Fruit fly (Drosophila melanogaster): ENCODE results near the gene IA-2.

IA-2 gene

dm6 chr2L:1007142-1007839 is 40.6 kb downstream of the IA-2 start:
- TF ChIP-seq Rel (GFP tag; optimal IDR thresholded peaks at IDR 0.05) (no peak), Rel (tag; optimal IDR thresholded peaks at IDR 0.05) (no peak), ey (GFP tag; optimal IDR thresholded peaks at IDR 0.05) (no peak), brk (GFP tag; optimal IDR thresholded peaks at IDR 0.05) (no peak), rgr (GFP tag; optimal IDR thresholded peaks at IDR 0.05) (no peak), Abd-B (GFP tag; optimal IDR thresholded peaks at IDR 0.05) (no peak), sage (GFP tag; optimal IDR thresholded peaks at IDR 0.05) (no peak), dl (GFP tag; optimal IDR thresholded peaks at IDR 0.05; ENCODE audit: insufficient read depth in 1 of 2, partially characterized antibody in 2 of 2) (no peak), sv (GFP tag; optimal IDR thresholded peaks at IDR 0.05) (no peak), pan (optimal IDR thresholded peaks at IDR 0.05) (no peak), Sp1 (GFP tag; optimal IDR thresholded peaks at IDR 0.05) (no peak), Dif (GFP tag; optimal IDR thresholded peaks at IDR 0.05; ENCODE audit: partially characterized antibody) (no peak), Hr78 (GFP tag; optimal IDR thresholded peaks at IDR 0.05) (no peak), Vsx2 (GFP tag; optimal IDR thresholded peaks at IDR 0.05; ENCODE audit: partially characterized antibody) (no peak), foxo (GFP tag; optimal IDR thresholded peaks at IDR 0.05) (no peak), HLH106 (tag; optimal IDR thresholded peaks at IDR 0.05) (no peak), woc (GFP tag; optimal IDR thresholded peaks at IDR 0.05) (no peak), GATAd (GFP tag; optimal IDR thresholded peaks at IDR 0.05) (no peak)

- TF ChIP-seq GATAd (GFP tag; optimal IDR thresholded peaks at IDR 0.05) (no peak), Myc (optimal IDR thresholded peaks at IDR 0.05) (peak; percentile 87), ey (GFP tag; optimal IDR thresholded peaks at IDR 0.05) (no peak)
Observed at dm6 chr2L:1006516-1006915, 41.3 kb downstream of the IA-2 start.

- TF ChIP-seq Hr78 (GFP tag; optimal IDR thresholded peaks at IDR 0.05) (no peak), N (GFP tag; optimal IDR thresholded peaks at IDR 0.05) (no peak)
Observed at dm6 chr2L:974105-974504, 73.7 kb downstream of the IA-2 start.

dm6 chr2L:963863-964262 is 84.0 kb downstream of the IA-2 start:
- TF ChIP-seq lola (GFP tag; optimal IDR thresholded peaks at IDR 0.05): no peak
- TF ChIP-seq HLH106 (tag; optimal IDR thresholded peaks at IDR 0.05): no peak
- TF ChIP-seq Mio (GFP tag; optimal IDR thresholded peaks at IDR 0.05): no peak
- TF ChIP-seq N (GFP tag; optimal IDR thresholded peaks at IDR 0.05): no peak
- no peak for TF ChIP-seq sv (GFP tag; optimal IDR thresholded peaks at IDR 0.05)
- TF ChIP-seq CrebA (GFP tag; optimal IDR thresholded peaks at IDR 0.05; ENCODE audit: borderline replicate concordance): no peak
- TF ChIP-seq fru (GFP tag; optimal IDR thresholded peaks at IDR 0.05): no peak
